Fruit fly (Drosophila melanogaster): ENCODE measurements around the gene CG42327.

CG42327 gene

dm6 chr3R:11650105-11651039 is 5.6 kb upstream of the CG42327 start, which contains the start of the genes Csk and Elp1 (continued):
- TF ChIP-seq ro (GFP tag; IDR thresholded peaks at IDR 0.05) (no peak), gfzf (GFP tag; optimal IDR thresholded peaks at IDR 0.05) (peak; percentile 82), Mes4 (GFP tag; optimal IDR thresholded peaks at IDR 0.05) (no peak), Opbp (GFP tag; IDR thresholded peaks at IDR 0.05; ENCODE audit: partially characterized antibody) (0 out of 3 replicates have a peak, but pooled peaks have one; percentile 12), CG2199 (GFP tag; IDR thresholded peaks at IDR 0.05) (no peak), MTF-1 (GFP tag; optimal IDR thresholded peaks at IDR 0.05; ENCODE audit: borderline replicate concordance) (no peak), sima (GFP tag; optimal IDR thresholded peaks at IDR 0.05) (no peak), sd (tag; optimal IDR thresholded peaks at IDR 0.05) (peak; percentile 91), jing (GFP tag; optimal IDR thresholded peaks at IDR 0.05) (no peak), Vsx1 (GFP tag; optimal IDR thresholded peaks at IDR 0.05) (peak; percentile 20), CG31365 (tag; optimal IDR thresholded peaks at IDR 0.05) (no peak), CG10366 (GFP tag; IDR thresholded peaks at IDR 0.05) (peak; percentile 33; the same call in 1 of the 2 replicates), CG7987 (GFP tag; optimal IDR thresholded peaks at IDR 0.05) (no peak), CG5953 (GFP tag; IDR thresholded peaks at IDR 0.05) (no peak), row (GFP tag; IDR thresholded peaks at IDR 0.05) (peak; percentile 91), sug (tag; optimal IDR thresholded peaks at IDR 0.05) (peak; percentile 80), CG15514 (GFP tag; optimal IDR thresholded peaks at IDR 0.05) (peak; percentile 74), Meics (GFP tag; optimal IDR thresholded peaks at IDR 0.05) (peak; percentile 54), kni (GFP tag; optimal IDR thresholded peaks at IDR 0.05) (peak; percentile 39), sob (GFP tag; IDR thresholded peaks at IDR 0.05) (peak; percentile 47; the same call in 1 of the 2 replicates), Sry-δ (GFP tag; optimal IDR thresholded peaks at IDR 0.05) (peak; percentile 18), Nf-YC (tag; optimal IDR thresholded peaks at IDR 0.05) (peak; percentile 65), Nf-YB (GFP tag; optimal IDR thresholded peaks at IDR 0.05) (peak; percentile 22), dysf (GFP tag; IDR thresholded peaks at IDR 0.05) (peak; percentile 49; the same call in 2 of the 3 replicates), CG17568 (GFP tag; optimal IDR thresholded peaks at IDR 0.05) (no peak), E2f1 (GFP tag; IDR thresholded peaks at IDR 0.05) (no peak), CG8290 (GFP tag; optimal IDR thresholded peaks at IDR 0.05) (peak; percentile 61), CG8290 (tag; optimal IDR thresholded peaks at IDR 0.05) (peak; percentile 29 to 69), CHES-1-like (GFP tag; optimal IDR thresholded peaks at IDR 0.05) (peak; percentile 36), CG33213 (GFP tag; optimal IDR thresholded peaks at IDR 0.05) (peak; percentile 40), Med (GFP tag) (peak; percentile 91), rib (GFP tag; IDR thresholded peaks at IDR 0.05) (no peak), mld (GFP tag; IDR thresholded peaks at IDR 0.05; ENCODE audit: partially characterized antibody) (no peak), bigmax (GFP tag; optimal IDR thresholded peaks at IDR 0.05) (no peak), CG14441 (GFP tag; IDR thresholded peaks at IDR 0.05) (peak; percentile 44; the same call in 1 of the 2 replicates)

- peak; percentile 97 for TF ChIP-seq HHEX (GFP tag; optimal IDR thresholded peaks at IDR 0.05)
- TF ChIP-seq CG10654 (GFP tag; optimal IDR thresholded peaks at IDR 0.05) = peak; percentile 91
- TF ChIP-seq Kr (GFP tag; optimal IDR thresholded peaks at IDR 0.05) = no peak
- TF ChIP-seq gro (GFP tag; optimal IDR thresholded peaks at IDR 0.05) = peak; percentile 97
- peak; percentile 92 for TF ChIP-seq cwo (GFP tag; optimal IDR thresholded peaks at IDR 0.05)
- TF ChIP-seq CG4854 (GFP tag; optimal IDR thresholded peaks at IDR 0.05) = peak; percentile 94
- peak; percentile 97 for TF ChIP-seq CG34422 (GFP tag; IDR thresholded peaks at IDR 0.05)
- peak; percentile 84 for TF ChIP-seq Usf (GFP tag; optimal IDR thresholded peaks at IDR 0.05)
- TF ChIP-seq Sox100B (GFP tag; optimal IDR thresholded peaks at IDR 0.05) = peak; percentile 92
- TF ChIP-seq Dfd (GFP tag; optimal IDR thresholded peaks at IDR 0.05) = no peak
- peak; percentile 76 for TF ChIP-seq zf30C (GFP tag; optimal IDR thresholded peaks at IDR 0.05)
- TF ChIP-seq NfI (GFP tag; optimal IDR thresholded peaks at IDR 0.05) = peak; percentile 97
- TF ChIP-seq CG18619 (GFP tag; optimal IDR thresholded peaks at IDR 0.05) = peak; percentile 94
- no peak for TF ChIP-seq h (optimal IDR thresholded peaks at IDR 0.05)
- peak; percentile 97 for TF ChIP-seq row (GFP tag; IDR thresholded peaks at IDR 0.05)
Observed at dm6 chr3R:11656614-11657216, 766 bp downstream of the CG42327 start.
